Worm (Caenorhabditis elegans) whole organism, late embryonic: ENCODE measurements around the gene K07E3.4.

ENCODE experiments used
- C38D4.7 ChIP-seq: fragments of 200-800 bp; sonication (Bioruptor generic); optimal IDR thresholded peaks from 2 replicates; lab custom pipeline; 2018; ENCODE audit warnings: mild to moderate bottlenecking, missing genetic modification characterization, moderate library complexity, missing compliant biosample characterization
- F13H6.1 ChIP-seq: sonication (generic microtip); optimal IDR thresholded peaks from 2 replicates; lab custom pipeline; 2016; ENCODE audit warnings: missing genetic modification characterization, missing compliant biosample characterization
- K02D7.2 ChIP-seq: sonication (generic microtip); optimal IDR thresholded peaks from 2 replicates; lab custom pipeline; 2017; ENCODE audit warnings: mild to moderate bottlenecking, missing genetic modification characterization, missing compliant biosample characterization
- K09A11.1 ChIP-seq: sonication (generic microtip); optimal IDR thresholded peaks from 2 replicates; lab custom pipeline; 2017; ENCODE audit warnings: antibody characterized with exemption, mild to moderate bottlenecking, missing genetic modification characterization, missing compliant biosample characterization; ENCODE audit not compliant: insufficient read depth
- Y22D7AL.16 ChIP-seq: sonication (generic microtip); optimal IDR thresholded peaks from 2 replicates; lab custom pipeline; 2016; ENCODE audit warnings: missing genetic modification characterization, missing compliant biosample characterization
- ahr-1 ChIP-seq: sonication (generic microtip); optimal IDR thresholded peaks from 2 replicates; lab custom pipeline; 2016; ENCODE audit warnings: missing genetic modification characterization, missing compliant biosample characterization
- ama-1 ChIP-seq: fragments of 150-350 bp; optimal IDR thresholded peaks from 2 replicates; lab custom pipeline; 2014
- ceh-14 ChIP-seq: sonication (generic microtip); optimal IDR thresholded peaks from 2 replicates; lab custom pipeline; 2016; ENCODE audit warnings: missing genotype, missing genetic modification characterization, missing compliant biosample characterization
- ceh-18 ChIP-seq: sonication (generic microtip); optimal IDR thresholded peaks from 2 replicates; lab custom pipeline; 2016; ENCODE audit warnings: missing genetic modification characterization, missing compliant biosample characterization
- ceh-22 ChIP-seq: sonication (generic microtip); optimal IDR thresholded peaks from 2 replicates; lab custom pipeline; 2017; ENCODE audit warnings: missing biosample characterization, missing genetic modification characterization
- ceh-34 ChIP-seq: sonication (generic microtip); optimal IDR thresholded peaks from 2 replicates; lab custom pipeline; 2016; ENCODE audit warnings: mild to moderate bottlenecking, missing genetic modification characterization, missing compliant biosample characterization
- ceh-48 ChIP-seq: sonication (generic microtip); optimal IDR thresholded peaks from 2 replicates; lab custom pipeline; 2016; ENCODE audit warnings: missing genetic modification characterization, inconsistent platforms, missing compliant biosample characterization
- che-1 ChIP-seq: sonication (generic microtip); optimal IDR thresholded peaks from 2 replicates; lab custom pipeline; 2016; ENCODE audit warnings: mild to moderate bottlenecking, missing genetic modification characterization, missing compliant biosample characterization
- dmd-4 ChIP-seq: sonication (generic microtip); optimal IDR thresholded peaks from 2 replicates; lab custom pipeline; 2016; ENCODE audit warnings: borderline replicate concordance, missing genetic modification characterization, missing compliant biosample characterization
- dve-1 ChIP-seq: sonication (generic microtip); optimal IDR thresholded peaks from 2 replicates; lab custom pipeline; 2017; ENCODE audit warnings: antibody characterized with exemption, mild to moderate bottlenecking, missing genetic modification characterization, missing compliant biosample characterization
- ets-4 ChIP-seq: sonication (generic microtip); optimal IDR thresholded peaks from 2 replicates; lab custom pipeline; 2016; ENCODE audit warnings: missing genetic modification characterization, missing compliant biosample characterization
- fkh-10 ChIP-seq: fragments of 150-350 bp; optimal IDR thresholded peaks from 2 replicates; lab custom pipeline; 2014; ENCODE audit warnings: missing biosample characterization, missing genetic modification reagents, missing genetic modification characterization
- fkh-6 ChIP-seq: sonication (generic microtip); optimal IDR thresholded peaks from 2 replicates; lab custom pipeline; 2016; ENCODE audit warnings: missing genetic modification characterization, missing compliant biosample characterization
- gmeb-2 ChIP-seq: sonication (generic microtip); optimal IDR thresholded peaks from 2 replicates; lab custom pipeline; 2016; ENCODE audit warnings: missing genetic modification characterization, inconsistent platforms, missing compliant biosample characterization
- hlh-13 ChIP-seq: fragments of 200-800 bp; sonication (Bioruptor generic); optimal IDR thresholded peaks from 2 replicates; lab custom pipeline; 2018; ENCODE audit warnings: mild to moderate bottlenecking, missing genetic modification characterization, missing compliant biosample characterization
- hlh-15 ChIP-seq: sonication (generic microtip); optimal IDR thresholded peaks from 2 replicates; lab custom pipeline; 2016; ENCODE audit warnings: missing genetic modification characterization, missing compliant biosample characterization
- hlh-6 ChIP-seq: sonication (generic microtip); optimal IDR thresholded peaks from 2 replicates; lab custom pipeline; 2016; ENCODE audit warnings: missing genotype, missing genetic modification characterization, missing compliant biosample characterization
- lim-6 ChIP-seq: sonication (generic microtip); optimal IDR thresholded peaks from 2 replicates; lab custom pipeline; 2016; ENCODE audit warnings: missing genetic modification characterization, missing compliant biosample characterization
- lin-11 ChIP-seq: fragments of 200-800 bp; sonication (Bioruptor generic); optimal IDR thresholded peaks from 2 replicates; lab custom pipeline; 2018; ENCODE audit warnings: mild to moderate bottlenecking, missing genetic modification characterization, missing compliant biosample characterization
- madf-2 ChIP-seq: sonication (generic microtip); optimal IDR thresholded peaks from 2 replicates; lab custom pipeline; 2017; ENCODE audit warnings: missing genetic modification characterization, missing compliant biosample characterization
- mec-3 ChIP-seq: sonication (generic microtip); optimal IDR thresholded peaks from 2 replicates; lab custom pipeline; 2016; ENCODE audit warnings: borderline replicate concordance, missing genetic modification characterization, missing compliant biosample characterization
- nhr-11 ChIP-seq: fragments of 150-350 bp; optimal IDR thresholded peaks from 2 replicates; lab custom pipeline; 2014; ENCODE audit warnings: missing biosample characterization, missing genetic modification characterization
- nhr-232 ChIP-seq: sonication (generic microtip); optimal IDR thresholded peaks from 2 replicates; lab custom pipeline; 2016; ENCODE audit warnings: missing genetic modification characterization, missing compliant biosample characterization
- npax-4 ChIP-seq: sonication (generic microtip); optimal IDR thresholded peaks from 2 replicates; lab custom pipeline; 2016; ENCODE audit warnings: missing genetic modification characterization, missing compliant biosample characterization
- odd-2 ChIP-seq: sonication (generic microtip); optimal IDR thresholded peaks from 2 replicates; lab custom pipeline; 2017; ENCODE audit warnings: antibody characterized with exemption, mild to moderate bottlenecking, missing genetic modification characterization, missing compliant biosample characterization
- pag-3 ChIP-seq: sonication (generic microtip); optimal IDR thresholded peaks from 2 replicates; lab custom pipeline; 2016; ENCODE audit warnings: missing compliant biosample characterization, missing genetic modification characterization, borderline replicate concordance
- pat-9 ChIP-seq: fragments of 200-800 bp; sonication (Bioruptor generic); optimal IDR thresholded peaks from 2 replicates; lab custom pipeline; 2018; ENCODE audit warnings: mild to moderate bottlenecking, missing genetic modification characterization, moderate library complexity, missing compliant biosample characterization
- pha-2 ChIP-seq: sonication (generic microtip); optimal IDR thresholded peaks from 2 replicates; lab custom pipeline; 2017; ENCODE audit warnings: mild to moderate bottlenecking, missing genetic modification characterization, missing compliant biosample characterization
- pha-4 ChIP-seq: fragments of 150-350 bp; optimal IDR thresholded peaks from 2 replicates; lab custom pipeline; 2018; ENCODE audit warnings: missing biosample characterization, missing genetic modification reagents, missing genetic modification characterization
- pros-1 ChIP-seq: fragments of 150-350 bp; optimal IDR thresholded peaks from 2 replicates; lab custom pipeline; 2014; ENCODE audit warnings: missing biosample characterization, missing genetic modification reagents, missing genetic modification characterization
- ref-2 ChIP-seq: sonication (generic microtip); optimal IDR thresholded peaks from 2 replicates; lab custom pipeline; 2016; ENCODE audit warnings: missing genetic modification characterization, missing compliant biosample characterization
- rnt-1 ChIP-seq: sonication (generic microtip); optimal IDR thresholded peaks from 2 replicates; lab custom pipeline; 2016; ENCODE audit warnings: missing genetic modification characterization, missing compliant biosample characterization
- sdc-2 ChIP-seq: sonication (generic microtip); optimal IDR thresholded peaks from 2 replicates; lab custom pipeline; 2016; ENCODE audit warnings: missing genotype, missing genetic modification characterization, missing compliant biosample characterization
- syd-9 ChIP-seq: sonication (generic microtip); optimal IDR thresholded peaks from 2 replicates; lab custom pipeline; 2016; ENCODE audit warnings: mild to moderate bottlenecking, missing genetic modification characterization, moderate library complexity, missing compliant biosample characterization
- tbx-2 ChIP-seq: sonication (generic microtip); optimal IDR thresholded peaks from 2 replicates; lab custom pipeline; 2016; ENCODE audit warnings: missing genetic modification characterization, missing compliant biosample characterization
- tbx-7 ChIP-seq: sonication (generic microtip); optimal IDR thresholded peaks from 2 replicates; lab custom pipeline; 2016; ENCODE audit warnings: missing genotype, missing genetic modification characterization, missing compliant biosample characterization
- ttx-3 ChIP-seq: sonication (generic microtip); optimal IDR thresholded peaks from 2 replicates; lab custom pipeline; 2016; ENCODE audit warnings: missing genetic modification reagents, missing genetic modification characterization, missing compliant biosample characterization
- unc-42 ChIP-seq: sonication (generic microtip); optimal IDR thresholded peaks from 2 replicates; lab custom pipeline; 2016; ENCODE audit warnings: missing genotype, missing genetic modification characterization, missing compliant biosample characterization
- unc-55 ChIP-seq: sonication (generic microtip); optimal IDR thresholded peaks from 2 replicates; lab custom pipeline; 2017; ENCODE audit warnings: missing biosample characterization, missing genetic modification reagents, missing genetic modification characterization
- zip-5 ChIP-seq: sonication (generic microtip); optimal IDR thresholded peaks from 2 replicates; lab custom pipeline; 2016; ENCODE audit warnings: missing genetic modification characterization, missing compliant biosample characterization
- ztf-16 ChIP-seq: sonication (generic microtip); optimal IDR thresholded peaks from 2 replicates; lab custom pipeline; 2017; ENCODE audit warnings: missing genetic modification characterization, missing compliant biosample characterization

K07E3.4 gene

DNA sequence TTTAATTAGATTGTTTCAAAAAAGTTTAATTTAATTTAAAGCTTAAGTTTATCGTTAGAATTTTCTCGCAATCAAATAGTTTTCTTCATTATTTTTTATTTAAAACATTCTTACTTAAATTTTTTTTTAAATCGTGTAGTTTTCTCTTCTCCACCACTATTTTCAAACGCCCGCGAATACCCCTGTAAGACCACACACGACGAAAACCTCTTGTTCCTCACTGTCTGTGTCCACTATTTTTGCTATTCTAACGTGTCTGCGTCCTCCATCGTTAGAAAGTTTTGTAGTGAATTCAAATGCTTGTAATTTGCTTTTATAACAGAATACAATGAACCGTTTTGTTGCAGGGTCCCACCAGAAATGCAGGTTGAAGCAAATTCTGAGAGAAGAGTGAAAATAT, 42.9 kb downstream of the K07E3.4 start, which contains the start of gene xol-1:
xol-1 (plus strand) TSS at position 347 of the 400 bp plus-strand sequence.
- no peak for TF ChIP-seq ceh-18 (tag; lab: Kevin White, UChicago)
- peak; percentile 83 for TF ChIP-seq sdc-2 (tag; lab: Kevin White, UChicago)

DNA sequence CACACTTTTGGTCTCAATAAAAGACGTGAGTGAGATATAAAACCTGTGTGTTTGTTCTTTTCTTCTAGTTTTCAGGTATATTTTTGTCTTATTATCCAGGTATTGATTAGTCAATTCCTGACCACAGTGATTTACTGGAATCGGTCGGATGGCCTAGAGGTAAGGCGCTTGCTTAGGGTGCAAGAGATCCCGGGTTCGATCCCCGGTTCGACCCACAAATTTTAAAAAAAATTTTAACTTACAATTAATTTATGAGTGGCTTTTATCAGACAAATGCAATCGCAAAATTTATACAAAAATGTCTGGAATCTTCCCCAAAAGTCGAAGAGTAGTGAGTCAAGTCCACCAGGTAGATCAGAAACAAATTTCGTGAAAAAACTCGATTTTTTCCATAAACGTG, 46.5 kb downstream of the K07E3.4 start:
- TF ChIP-seq ceh-22 (tag; lab: Kevin White, UChicago) (no peak), hlh-13 (GFP tag; lab: Kevin White, UChicago) (no peak), ceh-34 (tag; lab: Kevin White, UChicago) (no peak), syd-9 (tag; lab: Kevin White, UChicago) (no peak), ztf-16 (no peak), sdc-2 (tag; lab: Kevin White, UChicago) (no peak), ceh-18 (tag; lab: Kevin White, UChicago) (no peak), hlh-6 (tag; lab: Kevin White, UChicago) (no peak), pha-4 (tag; lab: Kevin White, UChicago) (no peak), ref-2 (tag; lab: Kevin White, UChicago) (no peak), fkh-6 (no peak), pha-2 (no peak), dve-1 (tag; lab: Kevin White, UChicago) (no peak), che-1 (tag; lab: Kevin White, UChicago) (no peak), pros-1 (tag; lab: Kevin White, UChicago) (no peak), lin-11 (no peak), npax-4 (tag; lab: Kevin White, UChicago) (no peak), ceh-14 (tag; lab: Kevin White, UChicago) (no peak), K09A11.1 (tag; lab: Kevin White, UChicago) (no peak), tbx-7 (tag; lab: Kevin White, UChicago) (no peak)

ce11 chrX:8036219-8036883, 47.5 kb downstream of the K07E3.4 start:
- TF ChIP-seq C38D4.7 (GFP tag; lab: Kevin White, UChicago) (no peak), unc-55 (peak; percentile 85), pros-1 (tag; lab: Kevin White, UChicago) (peak; percentile 76), npax-4 (tag; lab: Kevin White, UChicago) (no peak), syd-9 (tag; lab: Kevin White, UChicago) (peak; percentile 36), lin-11 (no peak), sdc-2 (tag; lab: Kevin White, UChicago) (peak; percentile 99), dmd-4 (tag; lab: Kevin White, UChicago) (no peak), ceh-14 (tag; lab: Kevin White, UChicago) (peak; percentile 63), fkh-10 (GFP tag; lab: Kevin White, UChicago) (peak; percentile 66), K02D7.2 (tag; lab: Kevin White, UChicago) (no peak), mec-3 (tag; lab: Kevin White, UChicago) (no peak), ahr-1 (tag; lab: Kevin White, UChicago) (no peak), che-1 (tag; lab: Kevin White, UChicago) (no peak), rnt-1 (peak; percentile 91), ceh-18 (tag; lab: Kevin White, UChicago) (peak; percentile 99), F13H6.1 (tag; lab: Kevin White, UChicago) (peak; percentile 5), zip-5 (no peak), ttx-3 (peak; percentile 33), odd-2 (tag; lab: Kevin White, UChicago) (no peak), ceh-48 (tag; lab: Kevin White, UChicago) (peak; percentile 99), lim-6 (tag; lab: Kevin White, UChicago) (no peak), fkh-6 (no peak), nhr-11 (tag; lab: Kevin White, UChicago) (no peak), unc-42 (tag; lab: Kevin White, UChicago) (peak; percentile 95), Y22D7AL.16 (no peak), ztf-16 (no peak), ceh-22 (tag; lab: Kevin White, UChicago) (peak; percentile 44), hlh-15 (tag; lab: Kevin White, UChicago) (no peak), ama-1 (lab: Kevin White, UChicago) (no peak), nhr-232 (tag; lab: Kevin White, UChicago) (peak; percentile 2), tbx-2 (tag; lab: Kevin White, UChicago) (peak; percentile 91), pag-3 (tag; lab: Kevin White, UChicago) (no peak), pat-9 (tag; lab: Kevin White, UChicago) (peak; percentile 22), madf-2 (tag; lab: Kevin White, UChicago) (no peak), ref-2 (tag; lab: Kevin White, UChicago) (peak; percentile 95), gmeb-2 (tag; lab: Kevin White, UChicago) (no peak), ets-4 (tag; lab: Kevin White, UChicago) (no peak)
